Worm (Caenorhabditis elegans) whole organism, midembryonic: ENCODE data around the gene misc-1.

Source experiments
- cog-1 ChIP-seq: sonication (generic microtip); optimal IDR thresholded peaks from 2 replicates; lab custom pipeline; 2016; ENCODE audit warnings: missing genetic modification characterization, missing compliant biosample characterization
- flt-1 ChIP-seq: fragments of 200-800 bp; sonication (Bioruptor generic); IDR thresholded peaks from 2 replicates; pipeline ENCODE4 v1.3.6; 2022; ENCODE audit warnings: missing genetic modification characterization, missing compliant biosample characterization
- klf-2 ChIP-seq: fragments of 200-800 bp; sonication (Bioruptor generic); conservative IDR thresholded peaks from 2 replicates; pipeline ENCODE4 v1.3.6; 2022; ENCODE audit warnings: missing genetic modification reagents, missing genetic modification characterization, missing compliant biosample characterization
- med-1 ChIP-seq: sonication (generic microtip); optimal IDR thresholded peaks from 2 replicates; lab custom pipeline; 2017; ENCODE audit warnings: missing genetic modification characterization, mild to moderate bottlenecking, missing compliant biosample characterization, antibody characterized with exemption, missing genetic modification reagents; ENCODE audit not compliant: insufficient read depth
- tab-1 ChIP-seq: fragments of 200-800 bp; sonication (Bioruptor generic); IDR thresholded peaks from 2 replicates; pipeline ENCODE4 v1.3.6; 2022; ENCODE audit warnings: missing genetic modification characterization, missing compliant biosample characterization
- ztf-23 ChIP-seq: fragments of 200-800 bp; sonication (Bioruptor generic); IDR thresholded peaks from 2 replicates; pipeline ENCODE4 v1.3.6; 2022; ENCODE audit warnings: missing genetic modification reagents, missing genetic modification characterization, missing compliant biosample characterization

DNA sequence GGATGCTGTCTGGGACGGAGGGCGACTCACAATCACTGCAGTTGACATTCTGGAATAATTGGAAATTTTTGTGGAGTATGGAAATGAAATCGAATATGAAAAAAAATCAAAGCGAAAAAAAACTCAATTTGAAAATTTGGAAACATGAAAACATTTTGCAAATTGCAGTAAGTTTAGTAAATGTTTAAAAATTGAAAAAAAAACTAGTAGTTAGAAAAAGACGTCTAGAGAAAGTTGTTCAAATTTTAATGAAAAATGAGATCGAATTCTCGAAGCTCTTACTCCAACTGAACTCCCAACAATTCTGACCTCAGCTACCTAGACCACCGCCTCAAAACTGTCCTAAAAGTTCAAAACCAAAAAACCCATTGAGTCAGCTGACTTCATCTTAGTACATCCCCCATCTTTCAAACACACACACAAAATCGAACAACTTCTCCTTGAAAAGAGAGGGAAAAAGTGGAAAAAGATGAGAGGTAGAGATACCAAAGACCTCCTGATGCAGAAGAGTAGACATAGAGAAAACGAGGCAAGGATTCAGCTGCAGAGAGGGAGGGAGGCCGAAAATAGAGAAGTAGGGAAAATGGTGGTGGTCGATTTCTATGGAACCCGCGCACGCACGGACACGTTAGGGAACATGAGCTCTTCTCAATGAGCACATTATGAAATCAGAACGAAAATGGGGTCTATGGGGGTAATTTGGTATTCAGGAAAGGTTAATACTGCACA, 36.8 kb downstream of the misc-1 start, which contains the start of gene K01A2.10:
- TF ChIP-seq cog-1 (no peak), med-1 (no peak), klf-2 (GFP tag; lab: Robert Waterston, UW) (no peak), flt-1 (no peak), ztf-23 (no peak), tab-1 (GFP tag; lab: Robert Waterston, UW) (no peak)
